Fruit fly (Drosophila melanogaster) whole organism, wandering third instar larva: ENCODE measurements around the gene noi.

ENCODE experiments used
- CG32264 ChIP-seq: fragments of 200-800 bp; sonication (Bioruptor generic); optimal IDR thresholded peaks from 2 replicates; lab custom pipeline; 2016; ENCODE audit warnings: missing biosample characterization, missing genetic modification characterization
- CG9705 ChIP-seq: fragments of 200-800 bp; sonication (Bioruptor generic); optimal IDR thresholded peaks from 2 replicates; lab custom pipeline; 2018; ENCODE audit warnings: missing biosample characterization, mild to moderate bottlenecking, missing genetic modification characterization
- Dfd ChIP-seq: fragments of >200 bp; optimal IDR thresholded peaks from 2 replicates; lab custom pipeline; 2017; ENCODE audit warnings: missing biosample characterization, missing genetic modification characterization
- Dif ChIP-seq: fragments of 200-275, 200-300 bp; sonication (Bioruptor generic); optimal IDR thresholded peaks from 2 replicates; lab custom pipeline; 2018; ENCODE audit warnings: missing biosample characterization, missing genetic modification characterization; ENCODE audit not compliant: partially characterized antibody
- GATAd ChIP-seq: sonication (Bioruptor generic); optimal IDR thresholded peaks from 2 replicates; lab custom pipeline; 2016; ENCODE audit warnings: missing biosample characterization, missing genetic modification characterization
- HLH106 ChIP-seq: fragments of 200-800 bp; optimal IDR thresholded peaks from 3 replicates; lab custom pipeline; 2019; ENCODE audit warnings: missing biosample characterization, mild to moderate bottlenecking, missing genetic modification characterization, moderate library complexity
- Hnf4 ChIP-seq: fragments of 200-800 bp; sonication (Bioruptor generic); optimal IDR thresholded peaks from 2 replicates; lab custom pipeline; 2016; ENCODE audit warnings: missing biosample characterization, mild to moderate bottlenecking, missing genetic modification characterization
- Hr78 ChIP-seq: fragments of >200 bp; optimal IDR thresholded peaks from 2 replicates; lab custom pipeline; 2017; ENCODE audit warnings: missing biosample characterization, missing genetic modification characterization
- Hr83 ChIP-seq: fragments of 200-300 bp; sonication (Bioruptor generic); optimal IDR thresholded peaks from 2 replicates; lab custom pipeline; 2016; ENCODE audit warnings: missing biosample characterization, mild to moderate bottlenecking, missing genetic modification characterization, moderate library complexity; ENCODE audit not compliant: poor library complexity, severe bottlenecking
- Jra ChIP-seq: sonication (Bioruptor generic); optimal IDR thresholded peaks from 2 replicates; lab custom pipeline; 2016; ENCODE audit warnings: missing biosample characterization, missing genetic modification characterization
- Myc ChIP-seq: fragments of >200 bp; optimal IDR thresholded peaks from 2 replicates; lab custom pipeline; 2017
- N ChIP-seq: fragments of >200 bp; optimal IDR thresholded peaks from 2 replicates; lab custom pipeline; 2018; ENCODE audit warnings: missing biosample characterization, missing external identifiers, missing genetic modification characterization
- OdsH ChIP-seq: fragments of 200-800 bp; sonication (Bioruptor generic); optimal IDR thresholded peaks from 2 replicates; lab custom pipeline; 2016; ENCODE audit warnings: missing biosample characterization, mild to moderate bottlenecking, missing genetic modification characterization
- Rel ChIP-seq, 2 experiments: fragments of 200-800 bp; sonication (Bioruptor generic) in 1 of 2; optimal IDR thresholded peaks; 2 replicates in 1 of 2; 3 replicates in 1 of 2; lab custom pipeline; 2016 to 2019; ENCODE audit warnings: mild to moderate bottlenecking in 2 of 2, missing biosample characterization in 2 of 2, missing genetic modification characterization in 2 of 2, moderate library complexity in 1 of 2
- Sp1 ChIP-seq: fragments of 200-800 bp; sonication (Bioruptor generic); optimal IDR thresholded peaks from 3 replicates; lab custom pipeline; 2019; ENCODE audit warnings: missing biosample characterization, mild to moderate bottlenecking, missing genetic modification characterization, moderate library complexity
- dl ChIP-seq, 2 experiments: fragments of 175-275, 200-275 bp in 1 of 2; fragments of 200-275 bp in 1 of 2; sonication (Bioruptor generic); optimal IDR thresholded peaks; lab custom pipeline; 2018; ENCODE audit warnings: mild to moderate bottlenecking in 2 of 2, missing biosample characterization in 2 of 2, missing genetic modification characterization in 2 of 2, moderate library complexity in 2 of 2; ENCODE audit not compliant: partially characterized antibody in 2 of 2, insufficient read depth in 1 of 2
- ey ChIP-seq: fragments of 200-800 bp; sonication (Bioruptor generic); optimal IDR thresholded peaks from 2 replicates; lab custom pipeline; 2016; ENCODE audit warnings: missing biosample characterization, missing genetic modification characterization
- foxo ChIP-seq, 2 experiments: fragments of 200-800 bp; sonication (Bioruptor generic); optimal IDR thresholded peaks; 2 replicates in 1 of 2; 3 replicates in 1 of 2; lab custom pipeline; 2016 to 2017; ENCODE audit warnings: missing biosample characterization in 2 of 2, missing genetic modification characterization in 2 of 2
- fru ChIP-seq: fragments of 200-800 bp; sonication (Bioruptor generic); optimal IDR thresholded peaks from 3 replicates; lab custom pipeline; 2016; ENCODE audit warnings: missing biosample characterization, mild to moderate bottlenecking, missing genetic modification characterization
- h ChIP-seq: fragments of 200-800 bp; sonication (Bioruptor generic); optimal IDR thresholded peaks from 3 replicates; lab custom pipeline; 2016; ENCODE audit warnings: missing biosample characterization, mild to moderate bottlenecking, missing genetic modification characterization
- jim ChIP-seq: fragments of 175-275, 200-325 bp; sonication (Bioruptor generic); optimal IDR thresholded peaks from 2 replicates; lab custom pipeline; 2016; ENCODE audit warnings: missing biosample characterization, mild to moderate bottlenecking, missing genetic modification characterization
- lola ChIP-seq: fragments of >200 bp; optimal IDR thresholded peaks from 2 replicates; lab custom pipeline; 2017; ENCODE audit warnings: missing biosample characterization, missing genetic modification characterization
- pan ChIP-seq: fragments of >200 bp; optimal IDR thresholded peaks from 2 replicates; lab custom pipeline; 2017
- psq ChIP-seq: fragments of 200-800 bp; sonication (Bioruptor generic); optimal IDR thresholded peaks from 3 replicates; lab custom pipeline; 2017; ENCODE audit warnings: missing biosample characterization, mild to moderate bottlenecking, missing genetic modification characterization, moderate library complexity
- rgr ChIP-seq: fragments of 200-800 bp; sonication (Bioruptor generic); optimal IDR thresholded peaks from 3 replicates; lab custom pipeline; 2016; ENCODE audit warnings: missing biosample characterization, mild to moderate bottlenecking, missing genetic modification characterization
- sage ChIP-seq: fragments of 200-800 bp; sonication (Bioruptor generic); optimal IDR thresholded peaks from 2 replicates; lab custom pipeline; 2016; ENCODE audit warnings: missing biosample characterization, mild to moderate bottlenecking, missing genetic modification characterization
- sv ChIP-seq: fragments of 200-800 bp; sonication (Bioruptor generic); optimal IDR thresholded peaks from 3 replicates; lab custom pipeline; 2016; ENCODE audit warnings: missing biosample characterization, missing genetic modification characterization
- tai ChIP-seq: sonication (Bioruptor generic); optimal IDR thresholded peaks from 2 replicates; lab custom pipeline; 2016; ENCODE audit warnings: missing biosample characterization, missing genetic modification characterization
- usp ChIP-seq: fragments of >200 bp; optimal IDR thresholded peaks from 2 replicates; lab custom pipeline; 2017; ENCODE audit warnings: missing biosample characterization, missing genetic modification characterization

noi gene

dm6 chr3R:5615484-5615883 is 24.2 kb upstream of the noi start:
- TF ChIP-seq Dif (GFP tag; lab: Kevin White, UChicago) (no peak), Hnf4 (GFP tag; lab: Kevin White, UChicago) (no peak), Hr78 (GFP tag; lab: Kevin White, UChicago) (no peak), sage (GFP tag; lab: Kevin White, UChicago) (no peak), N (GFP tag; lab: Kevin White, UChicago) (no peak), Myc (lab: Kevin White, UChicago) (no peak), sv (no peak), foxo (GFP tag; optimal IDR thresholded peaks at IDR 0.05; lab: Kevin White, UChicago) (no peak), Hr83 (GFP tag; lab: Kevin White, UChicago) (no peak), CG32264 (GFP tag; lab: Kevin White, UChicago) (no peak), tai (GFP tag; lab: Kevin White, UChicago) (no peak), dl (GFP tag; optimal IDR thresholded peaks at IDR 0.05; lab: Kevin White, UChicago; ENCODE audit: insufficient read depth in 1 of 2, partially characterized antibody in 2 of 2) (no peak), Sp1 (GFP tag; lab: Kevin White, UChicago) (no peak), rgr (GFP tag; lab: Kevin White, UChicago) (no peak), HLH106 (tag; lab: Kevin White, UChicago) (no peak), usp (no peak), Dfd (GFP tag; lab: Kevin White, UChicago) (no peak)
- TF ChIP-seq, all 38 proteins: peak for 0

- TF ChIP-seq Myc (lab: Kevin White, UChicago) (no peak), Hnf4 (GFP tag; lab: Kevin White, UChicago) (peak; percentile 51), Rel (GFP tag; optimal IDR thresholded peaks at IDR 0.05; lab: Kevin White, UChicago) (no peak), Rel (tag; optimal IDR thresholded peaks at IDR 0.05; lab: Kevin White, UChicago) (peak; percentile 16), dl (GFP tag; optimal IDR thresholded peaks at IDR 0.05; lab: Kevin White, UChicago; ENCODE audit: insufficient read depth in 1 of 2, partially characterized antibody in 2 of 2) (no peak), foxo (GFP tag; optimal IDR thresholded peaks at IDR 0.05; lab: Kevin White, UChicago) (peak in 1 of 2 experiments; percentile 45), sv (peak; percentile 29), h (peak; percentile 53), rgr (GFP tag; lab: Kevin White, UChicago) (peak; percentile 65), Dif (GFP tag; lab: Kevin White, UChicago) (peak; percentile 68), ey (GFP tag; lab: Kevin White, UChicago) (peak; percentile 3), HLH106 (tag; lab: Kevin White, UChicago) (peak; percentile 31), fru (GFP tag; lab: Kevin White, UChicago) (peak; percentile 43), OdsH (no peak), Jra (GFP tag; lab: Kevin White, UChicago) (peak; percentile 58)
These were observed 21.8 kb upstream of the noi start, which contains the start of gene Atu for dm6 chr3R:5613114-5613443. TSS of gene Atu (plus strand) at chr3R:5613358.

dm6 chr3R:5612372-5613113 is 21.3 kb upstream of the noi start, which contains the start of gene Rga:
TSS of gene Rga (minus strand) at chr3R:5613112.
- TF ChIP-seq rgr (GFP tag; lab: Kevin White, UChicago) = no peak
- TF ChIP-seq Dif (GFP tag; lab: Kevin White, UChicago) = peak; percentile 38
- no peak for TF ChIP-seq sv
- peak; percentile 13 for TF ChIP-seq fru (GFP tag; lab: Kevin White, UChicago)
- no peak for TF ChIP-seq CG9705 (GFP tag; lab: Kevin White, UChicago)
- peak; percentile 24 for TF ChIP-seq psq (GFP tag; lab: Kevin White, UChicago)
- peak; percentile 6 for TF ChIP-seq N (GFP tag; lab: Kevin White, UChicago)
- no peak for TF ChIP-seq dl (GFP tag; optimal IDR thresholded peaks at IDR 0.05; lab: Kevin White, UChicago; ENCODE audit: insufficient read depth in 1 of 2, partially characterized antibody in 2 of 2)

- TF ChIP-seq jim (GFP tag; lab: Kevin White, UChicago) = no peak
- TF ChIP-seq Myc (lab: Kevin White, UChicago) = no peak
- no peak for TF ChIP-seq pan
- no peak for TF ChIP-seq GATAd (GFP tag; lab: Kevin White, UChicago)
- TF ChIP-seq ey (GFP tag; lab: Kevin White, UChicago) = no peak
- no peak for TF ChIP-seq CG9705 (GFP tag; lab: Kevin White, UChicago)
- TF ChIP-seq Hr83 (GFP tag; lab: Kevin White, UChicago) = no peak
- TF ChIP-seq lola (GFP tag; lab: Kevin White, UChicago) = no peak
- TF ChIP-seq, all 38 proteins: peak for 0
These were observed 20.5 kb upstream of the noi start for dm6 chr3R:5611733-5612132.
